Fruit fly (Drosophila melanogaster): ENCODE data around the gene zen.

DNA sequence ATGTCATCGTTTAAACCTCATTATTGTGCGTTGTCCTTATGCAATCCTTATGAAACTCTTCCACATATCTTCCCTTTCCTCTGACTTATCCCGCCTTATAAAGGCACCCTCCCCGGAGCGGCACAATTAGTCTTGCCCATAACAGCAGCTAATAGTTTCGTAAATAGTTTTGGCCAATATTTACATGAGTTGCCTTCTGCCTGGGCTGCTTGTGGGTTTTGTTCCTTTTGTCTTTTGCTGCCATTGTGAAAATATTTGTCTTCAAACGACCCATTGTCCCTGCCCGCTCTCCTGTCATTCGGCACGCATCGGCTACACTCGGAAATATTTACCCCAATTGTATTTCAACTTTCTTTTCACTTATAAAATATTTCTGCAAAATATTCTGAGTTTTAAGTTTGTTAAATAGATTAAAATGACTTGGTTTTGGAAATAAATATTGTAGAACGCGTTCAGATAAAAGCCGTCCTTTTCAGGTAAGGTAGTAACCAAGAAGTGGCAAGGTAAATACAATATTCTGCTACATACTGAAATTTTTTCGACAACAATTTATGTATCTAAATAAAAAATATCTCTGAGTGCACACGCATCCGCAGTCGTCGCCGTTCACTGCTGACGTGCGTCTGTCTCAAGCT is 30.3 kb downstream of the zen start:
- TF ChIP-seq CG7045 (GFP tag; optimal IDR thresholded peaks at IDR 0.05) (no peak), Crg-1 (GFP tag; optimal IDR thresholded peaks at IDR 0.05) (no peak), cnc (optimal IDR thresholded peaks at IDR 0.05) (no peak), Hr96 (GFP tag; optimal IDR thresholded peaks at IDR 0.05) (no peak), CG14711 (tag; optimal IDR thresholded peaks at IDR 0.05) (no peak), Clk (GFP tag; optimal IDR thresholded peaks at IDR 0.05) (no peak), bab1 (GFP tag; optimal IDR thresholded peaks at IDR 0.05) (no peak), kay (GFP tag; ENCODE audit: borderline replicate concordance) (no peak), ovo (GFP tag; optimal IDR thresholded peaks at IDR 0.05) (no peak), pad (GFP tag; optimal IDR thresholded peaks at IDR 0.05) (no peak), Mnt (GFP tag; optimal IDR thresholded peaks at IDR 0.05) (no peak)
